Worm (Caenorhabditis elegans): ENCODE results near the gene cogc-2.

The cogc-2 gene

DNA sequence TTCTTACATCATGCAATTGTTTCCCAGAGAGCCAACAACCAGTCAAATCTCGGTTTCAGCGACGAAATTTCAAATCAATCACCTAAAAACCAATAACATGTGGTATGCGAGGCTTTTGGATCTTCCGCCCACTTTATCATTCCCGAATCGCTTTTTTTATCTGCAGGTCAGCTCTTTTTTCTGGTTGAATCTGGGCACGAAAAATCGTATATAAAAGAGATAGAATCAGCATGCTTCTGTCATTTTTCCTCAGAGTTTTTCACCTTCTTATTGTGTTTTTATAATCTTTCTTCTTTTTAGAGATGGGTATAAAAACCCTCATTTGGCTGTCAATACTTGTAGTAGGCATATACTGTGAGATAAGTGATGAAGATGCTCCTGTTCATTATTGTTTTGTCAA, 36.1 kb downstream of the cogc-2 start, which contains the start of gene cht-3:
Gene cht-3 (plus strand): TSS at position 301 of the 400 bp plus-strand sequence.
- no peak for TF ChIP-seq tbx-11 (GFP tag; IDR thresholded peaks at IDR 0.05)
- TF ChIP-seq ama-1 (optimal IDR thresholded peaks at IDR 0.05), result no peak
- no peak for TF ChIP-seq ceh-13 (GFP tag; optimal IDR thresholded peaks at IDR 0.05)
- no peak for TF ChIP-seq F13C5.2 (tag; optimal IDR thresholded peaks at IDR 0.05)
- no peak for TF ChIP-seq scrt-1 (GFP tag; IDR thresholded peaks at IDR 0.05)
- no peak for TF ChIP-seq ceh-36 (tag; optimal IDR thresholded peaks at IDR 0.05)
- TF ChIP-seq ets-7 (tag; optimal IDR thresholded peaks at IDR 0.05), result no peak
- no peak for TF ChIP-seq tbx-37 (GFP tag; conservative IDR thresholded peaks at IDR 0.05)
- no peak for TF ChIP-seq B0310.2 (tag; optimal IDR thresholded peaks at IDR 0.05)
- TF ChIP-seq hnd-1 (tag; optimal IDR thresholded peaks at IDR 0.05), result no peak
- TF ChIP-seq tra-4 (tag; optimal IDR thresholded peaks at IDR 0.05), result no peak
- TF ChIP-seq sea-1 (GFP tag; conservative IDR thresholded peaks at IDR 0.05), result no peak
- TF ChIP-seq flt-1 (GFP tag; IDR thresholded peaks at IDR 0.05), result no peak
- no peak for TF ChIP-seq hmg-4 (GFP tag; optimal IDR thresholded peaks at IDR 0.05)
- TF ChIP-seq hmbx-1 (tag; optimal IDR thresholded peaks at IDR 0.05), result no peak
- TF ChIP-seq aly-1 (tag; optimal IDR thresholded peaks at IDR 0.05), result no peak
- no peak for TF ChIP-seq pes-1 (GFP tag; IDR thresholded peaks at IDR 0.05)

DNA sequence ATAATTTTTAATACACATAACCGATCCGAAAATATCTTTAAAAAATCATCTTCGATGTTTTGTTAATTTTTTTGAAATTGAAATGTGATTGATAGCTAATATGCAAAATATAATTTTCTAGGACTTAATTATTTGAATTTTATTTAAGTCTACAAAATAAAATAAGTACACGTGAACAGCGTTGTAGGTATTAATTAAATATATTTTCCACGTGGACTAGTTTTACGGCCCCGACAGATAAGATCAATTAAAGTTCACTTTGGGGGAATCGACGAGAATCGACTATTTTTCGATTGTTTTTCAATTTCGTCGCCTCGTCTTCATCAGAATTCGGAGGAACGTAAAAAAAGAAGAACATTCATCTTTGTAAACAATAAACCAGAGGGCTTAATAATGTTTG, 40.2 kb downstream of the cogc-2 start, which contains the start of gene C25A8.5:
Gene C25A8.5 (plus strand): TSS at position 301 of the 400 bp plus-strand sequence.
- TF ChIP-seq F13C5.2 (tag; optimal IDR thresholded peaks at IDR 0.05), result no peak
- no peak for TF ChIP-seq B0310.2 (tag; optimal IDR thresholded peaks at IDR 0.05)
- TF ChIP-seq scrt-1 (GFP tag; IDR thresholded peaks at IDR 0.05), result no peak
- no peak for TF ChIP-seq ceh-36 (tag; optimal IDR thresholded peaks at IDR 0.05)
- TF ChIP-seq tbx-11 (GFP tag; IDR thresholded peaks at IDR 0.05), result no peak
- no peak for TF ChIP-seq hmg-4 (GFP tag; optimal IDR thresholded peaks at IDR 0.05)
- TF ChIP-seq tra-4 (tag; optimal IDR thresholded peaks at IDR 0.05), result no peak
- TF ChIP-seq tbx-37 (GFP tag; conservative IDR thresholded peaks at IDR 0.05), result no peak
- TF ChIP-seq aly-1 (tag; optimal IDR thresholded peaks at IDR 0.05), result no peak

DNA sequence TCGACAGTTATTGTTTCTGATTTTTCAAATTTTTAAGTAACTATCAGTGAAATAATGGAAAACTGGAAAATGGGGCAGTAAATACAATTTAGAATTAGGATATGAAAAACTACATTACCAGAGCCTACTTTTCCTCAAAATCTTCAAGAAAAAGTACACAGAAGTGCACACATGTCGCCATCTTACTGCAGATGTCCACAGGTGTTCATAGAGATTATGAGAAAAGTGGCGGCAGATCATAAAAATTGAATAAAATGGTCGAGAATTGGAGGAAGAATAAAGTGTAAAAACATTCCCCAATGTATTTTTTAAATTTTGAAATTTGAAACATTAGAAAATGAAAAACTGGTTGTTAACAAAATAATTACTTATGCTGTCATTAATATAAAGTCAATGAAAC, 41.5 kb downstream of the cogc-2 start:
- TF ChIP-seq ets-7 (tag; optimal IDR thresholded peaks at IDR 0.05) (no peak), flt-1 (GFP tag; IDR thresholded peaks at IDR 0.05) (no peak), ama-1 (optimal IDR thresholded peaks at IDR 0.05) (no peak), pes-1 (GFP tag; IDR thresholded peaks at IDR 0.05) (no peak), tbx-37 (GFP tag; conservative IDR thresholded peaks at IDR 0.05) (no peak), tra-4 (tag; optimal IDR thresholded peaks at IDR 0.05) (no peak), hmbx-1 (tag; optimal IDR thresholded peaks at IDR 0.05) (no peak), B0310.2 (tag; optimal IDR thresholded peaks at IDR 0.05) (no peak), ceh-36 (tag; optimal IDR thresholded peaks at IDR 0.05) (no peak), aly-1 (tag; optimal IDR thresholded peaks at IDR 0.05) (no peak), tbx-11 (GFP tag; IDR thresholded peaks at IDR 0.05) (no peak), hmg-4 (GFP tag; optimal IDR thresholded peaks at IDR 0.05) (no peak), ceh-13 (GFP tag; optimal IDR thresholded peaks at IDR 0.05) (no peak), hnd-1 (tag; optimal IDR thresholded peaks at IDR 0.05) (no peak), F13C5.2 (tag; optimal IDR thresholded peaks at IDR 0.05) (no peak), scrt-1 (GFP tag; IDR thresholded peaks at IDR 0.05) (no peak), sea-1 (GFP tag; conservative IDR thresholded peaks at IDR 0.05) (no peak)

DNA sequence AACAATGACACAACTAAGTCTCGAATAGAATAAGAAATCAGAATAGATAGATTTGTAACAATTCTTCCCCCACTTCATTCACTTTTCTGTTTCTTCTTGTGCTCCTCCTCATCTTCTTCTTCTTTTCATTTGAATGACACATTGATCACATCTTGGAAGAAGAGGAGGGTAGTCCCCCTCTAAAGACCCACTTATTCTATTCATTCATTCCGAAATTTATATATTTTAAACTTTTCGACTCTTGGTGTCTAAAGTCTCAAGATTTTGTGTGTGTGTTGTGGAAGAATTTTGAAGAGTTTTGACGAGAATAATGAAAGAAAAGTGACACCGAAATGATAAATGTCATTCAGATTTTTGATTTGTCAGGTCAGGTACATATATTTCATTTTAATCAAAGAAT, 48.3 kb downstream of the cogc-2 start:
- no peak for TF ChIP-seq ceh-13 (GFP tag; optimal IDR thresholded peaks at IDR 0.05)
- TF ChIP-seq hmbx-1 (tag; optimal IDR thresholded peaks at IDR 0.05), result no peak
- TF ChIP-seq hmg-4 (GFP tag; optimal IDR thresholded peaks at IDR 0.05), result no peak
- no peak for TF ChIP-seq pes-1 (GFP tag; IDR thresholded peaks at IDR 0.05)
- TF ChIP-seq ets-7 (tag; optimal IDR thresholded peaks at IDR 0.05), result no peak
- TF ChIP-seq aly-1 (tag; optimal IDR thresholded peaks at IDR 0.05), result no peak
- no peak for TF ChIP-seq flt-1 (GFP tag; IDR thresholded peaks at IDR 0.05)
- TF ChIP-seq F13C5.2 (tag; optimal IDR thresholded peaks at IDR 0.05), result no peak
- no peak for TF ChIP-seq ceh-36 (tag; optimal IDR thresholded peaks at IDR 0.05)
